Worm (Caenorhabditis elegans): ENCODE results near the gene klc-2.

ce11 chrV:5582860-5583259 is 1.6 kb upstream of the klc-2 start:
- TF ChIP-seq skn-1 (tag; optimal IDR thresholded peaks at IDR 0.05) (no peak), unc-62 (GFP tag; optimal IDR thresholded peaks at IDR 0.05) (no peak), nhr-12 (tag; optimal IDR thresholded peaks at IDR 0.05) (no peak), R02D3.7 (tag; optimal IDR thresholded peaks at IDR 0.05) (no peak), egl-27 (tag; optimal IDR thresholded peaks at IDR 0.05) (no peak), zag-1 (tag; optimal IDR thresholded peaks at IDR 0.05) (no peak), unc-39 (tag; optimal IDR thresholded peaks at IDR 0.05) (no peak), snpc-4 (tag; optimal IDR thresholded peaks at IDR 0.05) (no peak), nhr-11 (tag; optimal IDR thresholded peaks at IDR 0.05) (no peak)

Data from whole organism, L3 larva.